Fruit fly (Drosophila melanogaster) whole organism: ENCODE data around the gene Ugt49B2.

Experiments used
- CG8478 ChIP-seq: fragments of >200 bp; optimal IDR thresholded peaks from 2 replicates; lab custom pipeline; 2018; ENCODE audit warnings: inconsistent platforms
- Dll ChIP-seq: fragments of >200 bp; optimal IDR thresholded peaks from 2 replicates; lab custom pipeline; 2017
- EcR ChIP-seq, 2 experiments: fragments of >200 bp; optimal IDR thresholded peaks; 2 replicates each; lab custom pipeline; 2017; ENCODE audit warnings: missing biosample characterization in 2 of 2, missing genetic modification characterization in 2 of 2, missing genetic modification reagents in 2 of 2
- pan ChIP-seq: fragments of >200 bp; optimal IDR thresholded peaks from 2 replicates; lab custom pipeline; 2017
- psq ChIP-seq: fragments of >200 bp; optimal IDR thresholded peaks from 2 replicates; lab custom pipeline; 2017
- usp ChIP-seq: fragments of >200 bp; optimal IDR thresholded peaks from 2 replicates; lab custom pipeline; 2017; ENCODE audit warnings: missing biosample characterization, missing genetic modification characterization, mixed read lengths

Gene Ugt49B2

dm6 chr3R:21386132-21386531 lies 13.4 kb downstream of the Ugt49B2 start:
- TF ChIP-seq EcR (GFP tag; optimal IDR thresholded peaks at IDR 0.05; lab: Kevin White, UChicago) (no peak), pan (lab: Kevin White, UChicago) (no peak), CG8478 (lab: Kevin White, UChicago) (no peak)

dm6 chr3R:21379927-21380326 lies 19.6 kb downstream of the Ugt49B2 start:
- TF ChIP-seq CG8478 (lab: Kevin White, UChicago) (no peak), EcR (GFP tag; optimal IDR thresholded peaks at IDR 0.05; lab: Kevin White, UChicago) (no peak), pan (lab: Kevin White, UChicago) (no peak), usp (GFP tag; lab: Kevin White, UChicago) (no peak), Dll (no peak), psq (no peak)

- TF ChIP-seq usp (GFP tag; lab: Kevin White, UChicago) (no peak), psq (no peak), CG8478 (lab: Kevin White, UChicago) (no peak), EcR (GFP tag; optimal IDR thresholded peaks at IDR 0.05; lab: Kevin White, UChicago) (no peak), Dll (no peak), pan (lab: Kevin White, UChicago) (no peak)
These were observed 20.9 kb downstream of the Ugt49B2 start, which contains the start of gene tin for dm6 chr3R:21378595-21378994. Gene tin, plus strand, starts transcription at chr3R:21378977.

dm6 chr3R:21376859-21377607 lies 22.5 kb downstream of the Ugt49B2 start:
- TF ChIP-seq usp (GFP tag; lab: Kevin White, UChicago) (no peak), pan (lab: Kevin White, UChicago) (no peak), CG8478 (lab: Kevin White, UChicago) (no peak), psq (no peak), EcR (GFP tag; optimal IDR thresholded peaks at IDR 0.05; lab: Kevin White, UChicago) (no peak), Dll (no peak)

- TF ChIP-seq psq (no peak), Dll (no peak), usp (GFP tag; lab: Kevin White, UChicago) (no peak), CG8478 (lab: Kevin White, UChicago) (peak; percentile 83)
These were observed 23.2 kb downstream of the Ugt49B2 start for dm6 chr3R:21376331-21376761.

dm6 chr3R:21373403-21374326 lies 25.9 kb downstream of the Ugt49B2 start:
- TF ChIP-seq psq: no peak
- no peak for TF ChIP-seq usp (GFP tag; lab: Kevin White, UChicago)
- TF ChIP-seq EcR (GFP tag; optimal IDR thresholded peaks at IDR 0.05; lab: Kevin White, UChicago): no peak
- no peak for TF ChIP-seq pan (lab: Kevin White, UChicago)
- peak; percentile 2 for TF ChIP-seq CG8478 (lab: Kevin White, UChicago)

dm6 chr3R:21368444-21368843 lies 31.1 kb downstream of the Ugt49B2 start:
- TF ChIP-seq Dll: no peak
- no peak for TF ChIP-seq pan (lab: Kevin White, UChicago)
- no peak for TF ChIP-seq EcR (GFP tag; optimal IDR thresholded peaks at IDR 0.05; lab: Kevin White, UChicago)
- TF ChIP-seq psq: no peak
- TF ChIP-seq CG8478 (lab: Kevin White, UChicago): no peak
- no peak for TF ChIP-seq usp (GFP tag; lab: Kevin White, UChicago)

- TF ChIP-seq CG8478 (lab: Kevin White, UChicago) (no peak), Dll (no peak), usp (GFP tag; lab: Kevin White, UChicago) (no peak)
These were observed 34.3 kb downstream of the Ugt49B2 start for dm6 chr3R:21365262-21365661.

- no peak for TF ChIP-seq psq
- TF ChIP-seq Dll: no peak
- no peak for TF ChIP-seq usp (GFP tag; lab: Kevin White, UChicago)
- TF ChIP-seq EcR (GFP tag; optimal IDR thresholded peaks at IDR 0.05; lab: Kevin White, UChicago): no peak
- no peak for TF ChIP-seq pan (lab: Kevin White, UChicago)
- no peak for TF ChIP-seq CG8478 (lab: Kevin White, UChicago)
These were observed 39.4 kb downstream of the Ugt49B2 start for dm6 chr3R:21360192-21360535.

dm6 chr3R:21359375-21360191 lies 40.0 kb downstream of the Ugt49B2 start:
- TF ChIP-seq pan (lab: Kevin White, UChicago): no peak
- no peak for TF ChIP-seq psq
- no peak for TF ChIP-seq CG8478 (lab: Kevin White, UChicago)
- TF ChIP-seq Dll: no peak
- no peak for TF ChIP-seq EcR (GFP tag; optimal IDR thresholded peaks at IDR 0.05; lab: Kevin White, UChicago)
- TF ChIP-seq usp (GFP tag; lab: Kevin White, UChicago): no peak

dm6 chr3R:21349870-21350314 lies 49.6 kb downstream of the Ugt49B2 start:
- no peak for TF ChIP-seq pan (lab: Kevin White, UChicago)
- TF ChIP-seq psq: no peak
- no peak for TF ChIP-seq usp (GFP tag; lab: Kevin White, UChicago)
- TF ChIP-seq EcR (GFP tag; optimal IDR thresholded peaks at IDR 0.05; lab: Kevin White, UChicago): peak; percentile 73
- TF ChIP-seq CG8478 (lab: Kevin White, UChicago): no peak
